Worm (Caenorhabditis elegans): ENCODE results near the gene B0563.10.
A peak's percentile ranks its signal among the peaks of the same experiment; 100 is the strongest.

Gene B0563.10

DNA sequence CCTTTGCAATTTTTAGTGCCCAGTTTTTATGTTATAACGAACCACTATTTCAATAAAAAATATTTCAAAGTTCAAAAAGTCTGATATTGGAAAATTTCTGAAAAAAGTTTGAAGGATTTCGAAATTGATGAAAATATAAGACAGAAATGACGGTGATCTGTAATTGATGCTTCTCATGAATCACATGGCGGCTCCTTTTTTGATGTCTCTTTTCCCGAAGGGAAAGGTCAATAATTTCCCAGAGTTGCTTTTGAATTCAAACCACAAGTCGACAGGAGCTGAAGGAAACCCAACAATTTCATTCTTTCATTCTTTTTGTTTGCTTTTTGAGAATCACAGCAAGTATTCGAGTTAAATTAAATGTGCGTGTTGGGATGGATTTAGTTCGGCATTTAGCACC lies 5.2 kb upstream of the B0563.10 start, which contains the start of gene B0563.18:
Gene B0563.18 (plus strand): TSS at position 301 of the 400 bp plus-strand sequence.
- no peak for TF ChIP-seq pqm-1 (tag; optimal IDR thresholded peaks at IDR 0.05)
- no peak for TF ChIP-seq hlh-15 (tag; optimal IDR thresholded peaks at IDR 0.05)
- no peak for TF ChIP-seq ceh-48 (tag; optimal IDR thresholded peaks at IDR 0.05)
- no peak for TF ChIP-seq odd-2 (tag; optimal IDR thresholded peaks at IDR 0.05)
- no peak for TF ChIP-seq pat-9 (tag; optimal IDR thresholded peaks at IDR 0.05)
- TF ChIP-seq ttx-3 (tag; optimal IDR thresholded peaks at IDR 0.05): no peak
- TF ChIP-seq nhr-232 (tag; optimal IDR thresholded peaks at IDR 0.05): no peak
- TF ChIP-seq pros-1 (tag; optimal IDR thresholded peaks at IDR 0.05): no peak
- TF ChIP-seq ceh-30 (tag; optimal IDR thresholded peaks at IDR 0.05): no peak
- TF ChIP-seq pax-1 (tag; optimal IDR thresholded peaks at IDR 0.05): no peak
- TF ChIP-seq ceh-2 (tag; optimal IDR thresholded peaks at IDR 0.05): no peak

DNA sequence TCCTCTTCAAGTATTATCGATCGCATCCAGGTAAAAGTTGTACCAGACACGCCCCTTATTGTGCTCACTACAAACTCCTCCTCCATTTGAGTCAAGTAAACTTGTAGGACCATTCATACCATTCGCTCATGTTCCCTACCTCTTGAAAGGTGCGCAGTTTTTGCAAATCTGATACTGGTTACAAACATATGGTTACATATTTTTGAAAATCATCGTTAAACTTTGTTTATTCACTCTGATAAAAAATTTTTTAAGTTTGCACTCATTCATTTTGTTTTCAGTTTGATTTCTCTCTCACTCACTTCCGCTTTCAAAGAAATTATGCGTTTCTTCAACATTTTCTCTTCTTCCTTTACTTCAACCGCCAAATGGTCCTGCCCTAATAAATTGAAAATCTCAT lies 4.2 kb upstream of the B0563.10 start, which contains the start of gene B0563.1:
Gene B0563.1 (plus strand): TSS at position 301 of the 400 bp plus-strand sequence.
- TF ChIP-seq npax-4 (tag; optimal IDR thresholded peaks at IDR 0.05): no peak
- no peak for TF ChIP-seq hlh-8 (tag; optimal IDR thresholded peaks at IDR 0.05)
- TF ChIP-seq ztf-16 (tag; optimal IDR thresholded peaks at IDR 0.05): no peak
- no peak for TF ChIP-seq T23F11.4 (GFP tag; optimal IDR thresholded peaks at IDR 0.05)
- no peak for TF ChIP-seq hlh-6 (tag; optimal IDR thresholded peaks at IDR 0.05)
- no peak for TF ChIP-seq zip-5 (tag; optimal IDR thresholded peaks at IDR 0.05)
- no peak for TF ChIP-seq madf-2 (tag; optimal IDR thresholded peaks at IDR 0.05)
- no peak for TF ChIP-seq nhr-232 (tag; optimal IDR thresholded peaks at IDR 0.05)
- TF ChIP-seq syd-9 (tag; optimal IDR thresholded peaks at IDR 0.05): no peak
- no peak for TF ChIP-seq gmeb-2 (tag; optimal IDR thresholded peaks at IDR 0.05)

DNA sequence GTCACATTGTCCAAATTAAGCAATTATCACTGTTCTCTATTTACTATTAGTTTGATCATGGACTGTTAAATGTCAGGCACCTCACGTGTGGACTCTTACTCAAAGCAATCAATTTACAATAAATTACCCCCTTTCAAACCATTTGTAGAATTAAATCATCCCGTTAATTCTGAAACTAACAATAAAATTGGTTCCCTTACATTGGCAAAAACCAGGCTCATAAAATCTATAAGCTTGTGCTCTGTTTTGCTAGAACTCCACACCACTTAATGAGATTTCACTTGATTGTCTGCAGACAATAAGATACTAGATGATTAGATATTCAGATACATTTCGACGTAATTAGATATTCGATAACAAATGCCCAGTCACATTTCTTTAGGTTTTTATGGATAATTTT lies 3.0 kb upstream of the B0563.10 start:
- TF ChIP-seq T23F11.4 (GFP tag; optimal IDR thresholded peaks at IDR 0.05) (no peak), unc-86 (tag; optimal IDR thresholded peaks at IDR 0.05) (no peak), unc-55 (GFP tag; optimal IDR thresholded peaks at IDR 0.05) (no peak)

DNA sequence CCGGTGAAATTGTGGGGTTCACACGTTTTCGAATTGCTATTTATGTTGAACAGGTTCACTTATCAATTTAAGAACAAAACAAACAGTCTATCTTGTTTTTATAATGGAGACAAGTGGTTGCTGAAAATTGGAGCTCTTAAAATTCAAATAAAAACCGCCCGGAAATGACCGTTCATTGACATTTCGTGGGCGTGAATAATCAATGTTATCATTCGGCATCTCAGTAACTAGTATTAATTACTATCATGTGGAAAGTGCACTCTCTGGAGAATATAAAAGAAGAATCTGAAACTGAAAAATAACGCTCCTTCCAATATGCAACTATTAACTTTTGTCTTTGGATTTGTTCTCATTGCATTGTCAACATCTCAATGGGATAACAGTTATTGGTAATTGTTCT lies 1.2 kb upstream of the B0563.10 start, which contains the start of gene B0563.9:
Gene B0563.9 (plus strand): TSS at position 301 of the 400 bp plus-strand sequence.
- no peak for TF ChIP-seq nhr-232 (tag; optimal IDR thresholded peaks at IDR 0.05)
- TF ChIP-seq fax-1 (tag; optimal IDR thresholded peaks at IDR 0.05): no peak
- no peak for TF ChIP-seq mec-3 (tag; optimal IDR thresholded peaks at IDR 0.05; ENCODE audit: borderline replicate concordance)
- no peak for TF ChIP-seq fkh-6 (tag; optimal IDR thresholded peaks at IDR 0.05)
- TF ChIP-seq hlh-13 (GFP tag; optimal IDR thresholded peaks at IDR 0.05): no peak
- TF ChIP-seq F13H6.1 (tag; optimal IDR thresholded peaks at IDR 0.05): no peak

DNA sequence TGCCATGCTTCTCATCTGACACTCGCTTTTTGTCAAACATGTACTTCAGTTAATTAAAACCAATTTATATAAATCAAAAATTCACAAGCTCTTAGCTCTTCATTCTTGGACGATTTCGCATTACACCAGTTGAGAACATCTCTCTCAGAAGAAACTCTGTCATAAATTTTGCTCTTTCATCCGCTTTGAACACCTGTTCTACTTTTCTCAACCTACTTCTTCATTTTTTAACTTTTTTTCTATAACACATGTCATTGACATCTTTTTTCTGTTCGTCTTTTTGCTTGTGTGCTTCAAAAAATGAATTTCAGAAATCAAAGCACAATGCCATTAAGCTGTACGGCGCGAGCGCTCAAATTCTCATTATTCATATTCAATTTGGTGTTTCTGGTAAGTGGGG lies 4.2 kb downstream of the B0563.10 start, which contains the start of gene tsp-11:
Gene tsp-11 (plus strand): TSS at position 301 of the 400 bp plus-strand sequence.
- no peak for TF ChIP-seq ref-2 (tag; optimal IDR thresholded peaks at IDR 0.05)
- TF ChIP-seq pros-1 (tag; optimal IDR thresholded peaks at IDR 0.05): no peak
- no peak for TF ChIP-seq ets-4 (tag; optimal IDR thresholded peaks at IDR 0.05)
- TF ChIP-seq che-1 (tag; optimal IDR thresholded peaks at IDR 0.05): no peak
- no peak for TF ChIP-seq ztf-16 (tag; optimal IDR thresholded peaks at IDR 0.05)
- TF ChIP-seq syd-9 (tag; optimal IDR thresholded peaks at IDR 0.05): no peak
- TF ChIP-seq ceh-45 (GFP tag; IDR thresholded peaks at IDR 0.05): no peak
- no peak for TF ChIP-seq hlh-8 (tag; optimal IDR thresholded peaks at IDR 0.05)

DNA sequence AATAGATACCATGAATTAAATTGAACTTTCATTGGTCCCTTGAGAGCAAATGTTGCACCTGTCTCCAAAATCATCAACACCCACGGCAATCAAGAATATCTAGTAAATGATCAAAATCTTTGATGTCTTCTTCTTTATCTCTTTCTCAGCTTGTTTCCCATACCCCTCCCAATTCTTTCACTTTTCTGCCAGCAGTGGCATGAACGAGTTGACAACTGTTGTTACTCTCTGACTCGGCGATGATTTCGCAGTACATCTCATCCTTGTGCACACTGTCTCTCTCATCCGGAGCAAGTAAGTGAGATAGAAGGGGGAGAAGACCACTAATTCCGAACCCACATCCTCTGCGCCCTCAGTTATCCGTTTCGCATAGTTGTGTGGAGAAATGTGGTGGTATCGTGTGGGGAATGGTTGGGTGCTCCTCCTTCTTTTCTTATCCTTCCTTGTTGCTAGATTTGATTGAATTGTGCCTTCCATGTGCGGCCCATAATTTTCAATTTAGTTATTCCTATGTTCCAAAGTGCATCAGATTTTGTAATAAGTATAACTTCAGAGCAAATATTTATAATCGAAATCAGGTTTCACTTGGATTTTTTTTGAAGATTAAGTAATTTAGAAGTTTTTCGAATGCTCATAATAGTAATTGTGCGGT lies 5.7 kb downstream of the B0563.10 start:
- TF ChIP-seq ceh-18 (tag; optimal IDR thresholded peaks at IDR 0.05): peak; percentile 73
- no peak for TF ChIP-seq pros-1 (tag; optimal IDR thresholded peaks at IDR 0.05)
- no peak for TF ChIP-seq sox-4 (tag; optimal IDR thresholded peaks at IDR 0.05)
- TF ChIP-seq rnt-1 (tag; optimal IDR thresholded peaks at IDR 0.05): peak; percentile 4
- no peak for TF ChIP-seq ets-4 (tag; optimal IDR thresholded peaks at IDR 0.05)
- TF ChIP-seq sdc-2 (tag; optimal IDR thresholded peaks at IDR 0.05): no peak
- peak; percentile 67 for TF ChIP-seq unc-55 (GFP tag; optimal IDR thresholded peaks at IDR 0.05)
- peak; percentile 87 for TF ChIP-seq unc-42 (tag; optimal IDR thresholded peaks at IDR 0.05)
- TF ChIP-seq ceh-22 (tag; optimal IDR thresholded peaks at IDR 0.05): no peak
- no peak for TF ChIP-seq ref-2 (tag; optimal IDR thresholded peaks at IDR 0.05)
- no peak for TF ChIP-seq ceh-9 (tag; optimal IDR thresholded peaks at IDR 0.05)
